Fruit fly (Drosophila melanogaster): Measurements from ENCODE around the gene CG11249.

DNA sequence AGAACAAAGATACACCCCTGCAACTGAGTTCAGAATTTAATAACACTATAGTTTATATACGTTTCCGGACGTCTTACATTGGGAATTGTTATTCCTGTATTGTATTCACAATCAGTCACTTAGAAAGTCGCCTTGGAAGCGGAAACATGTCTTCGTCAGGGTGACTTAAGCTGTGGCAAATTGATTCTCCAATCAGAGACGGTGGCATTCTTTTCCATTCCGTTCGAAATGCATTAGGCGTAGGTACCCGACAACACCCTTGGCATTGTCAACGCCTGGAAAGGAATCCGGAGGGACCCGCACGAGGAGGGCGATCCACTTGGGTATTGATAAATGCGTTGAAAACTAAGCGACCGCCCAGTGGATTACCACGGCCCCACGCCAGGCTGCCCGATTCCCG lies 12.0 kb downstream of the CG11249 start, which contains the start of gene Sfp78E:
- TF ChIP-seq Hr78 (GFP tag; optimal IDR thresholded peaks at IDR 0.05) (no peak), br (GFP tag; optimal IDR thresholded peaks at IDR 0.05) (no peak), Dif (GFP tag; optimal IDR thresholded peaks at IDR 0.05; ENCODE audit: partially characterized antibody) (no peak), usp (GFP tag; optimal IDR thresholded peaks at IDR 0.05) (no peak), foxo (GFP tag; optimal IDR thresholded peaks at IDR 0.05) (no peak), OdsH (GFP tag; optimal IDR thresholded peaks at IDR 0.05) (no peak), h (GFP tag; optimal IDR thresholded peaks at IDR 0.05) (no peak)

Measured in whole organism, wandering third instar larva.